Worm (Caenorhabditis elegans) whole organism, late embryonic: ENCODE measurements around the gene mrps-28.

ENCODE experiments used
- C08G9.2 ChIP-seq: sonication (generic microtip); optimal IDR thresholded peaks from 2 replicates; lab custom pipeline; 2016; ENCODE audit warnings: mild to moderate bottlenecking, missing genetic modification characterization, moderate library complexity, missing compliant biosample characterization
- C38D4.7 ChIP-seq: fragments of 200-800 bp; sonication (Bioruptor generic); optimal IDR thresholded peaks from 2 replicates; lab custom pipeline; 2018; ENCODE audit warnings: mild to moderate bottlenecking, missing genetic modification characterization, moderate library complexity, missing compliant biosample characterization
- F13H6.1 ChIP-seq: sonication (generic microtip); optimal IDR thresholded peaks from 2 replicates; lab custom pipeline; 2016; ENCODE audit warnings: missing genetic modification characterization, missing compliant biosample characterization
- K02D7.2 ChIP-seq: sonication (generic microtip); optimal IDR thresholded peaks from 2 replicates; lab custom pipeline; 2017; ENCODE audit warnings: mild to moderate bottlenecking, missing genetic modification characterization, missing compliant biosample characterization
- T23F11.4 ChIP-seq: fragments of 200-800 bp; sonication (Bioruptor generic); optimal IDR thresholded peaks from 2 replicates; lab custom pipeline; 2018; ENCODE audit warnings: mild to moderate bottlenecking, missing genetic modification characterization, missing compliant biosample characterization
- Y22D7AL.16 ChIP-seq: sonication (generic microtip); optimal IDR thresholded peaks from 2 replicates; lab custom pipeline; 2016; ENCODE audit warnings: missing genetic modification characterization, missing compliant biosample characterization
- ahr-1 ChIP-seq: sonication (generic microtip); optimal IDR thresholded peaks from 2 replicates; lab custom pipeline; 2016; ENCODE audit warnings: missing genetic modification characterization, missing compliant biosample characterization
- ama-1 ChIP-seq: fragments of 150-350 bp; optimal IDR thresholded peaks from 2 replicates; lab custom pipeline; 2014
- ceh-14 ChIP-seq: sonication (generic microtip); optimal IDR thresholded peaks from 2 replicates; lab custom pipeline; 2016; ENCODE audit warnings: missing genotype, missing genetic modification characterization, missing compliant biosample characterization
- ceh-18 ChIP-seq: sonication (generic microtip); optimal IDR thresholded peaks from 2 replicates; lab custom pipeline; 2016; ENCODE audit warnings: missing genetic modification characterization, missing compliant biosample characterization
- ceh-22 ChIP-seq: sonication (generic microtip); optimal IDR thresholded peaks from 2 replicates; lab custom pipeline; 2017; ENCODE audit warnings: missing biosample characterization, missing genetic modification characterization
- ceh-30 ChIP-seq: fragments of 150-350 bp; optimal IDR thresholded peaks from 2 replicates; lab custom pipeline; 2014; ENCODE audit warnings: missing biosample characterization, missing genetic modification characterization
- ceh-31 ChIP-seq: sonication (generic microtip); optimal IDR thresholded peaks from 2 replicates; lab custom pipeline; 2016; ENCODE audit warnings: missing genetic modification characterization, missing compliant biosample characterization
- ceh-34 ChIP-seq: sonication (generic microtip); optimal IDR thresholded peaks from 2 replicates; lab custom pipeline; 2016; ENCODE audit warnings: mild to moderate bottlenecking, missing genetic modification characterization, missing compliant biosample characterization
- ceh-45 ChIP-seq: fragments of 200-800 bp; sonication (Bioruptor generic); IDR thresholded peaks from 2 replicates; pipeline ENCODE4 v1.3.6; 2022; ENCODE audit warnings: missing genetic modification reagents, missing genetic modification characterization, missing compliant biosample characterization
- ceh-6 ChIP-seq: fragments of 200-800 bp; sonication (Bioruptor generic); optimal IDR thresholded peaks from 2 replicates; lab custom pipeline; 2018; ENCODE audit warnings: mild to moderate bottlenecking, missing genetic modification characterization, missing compliant biosample characterization
- ceh-9 ChIP-seq: sonication (generic microtip); optimal IDR thresholded peaks from 2 replicates; lab custom pipeline; 2016; ENCODE audit warnings: mild to moderate bottlenecking, missing genetic modification characterization, inconsistent platforms, missing compliant biosample characterization
- dmd-4 ChIP-seq: sonication (generic microtip); optimal IDR thresholded peaks from 2 replicates; lab custom pipeline; 2016; ENCODE audit warnings: borderline replicate concordance, missing genetic modification characterization, missing compliant biosample characterization
- dve-1 ChIP-seq: sonication (generic microtip); optimal IDR thresholded peaks from 2 replicates; lab custom pipeline; 2017; ENCODE audit warnings: antibody characterized with exemption, mild to moderate bottlenecking, missing genetic modification characterization, missing compliant biosample characterization
- elt-2 ChIP-seq: sonication (generic microtip); optimal IDR thresholded peaks from 2 replicates; lab custom pipeline; 2016; ENCODE audit warnings: missing genetic modification reagents, missing genetic modification characterization, missing compliant biosample characterization
- elt-4 ChIP-seq: sonication (generic microtip); optimal IDR thresholded peaks from 2 replicates; lab custom pipeline; 2016; ENCODE audit warnings: missing genetic modification characterization, missing compliant biosample characterization
- ets-4 ChIP-seq: sonication (generic microtip); optimal IDR thresholded peaks from 2 replicates; lab custom pipeline; 2016; ENCODE audit warnings: missing genetic modification characterization, missing compliant biosample characterization
- eyg-1 ChIP-seq: sonication (generic microtip); optimal IDR thresholded peaks from 2 replicates; lab custom pipeline; 2016; ENCODE audit warnings: missing genotype, missing genetic modification characterization, missing compliant biosample characterization
- fkh-10 ChIP-seq: fragments of 150-350 bp; optimal IDR thresholded peaks from 2 replicates; lab custom pipeline; 2014; ENCODE audit warnings: missing biosample characterization, missing genetic modification reagents, missing genetic modification characterization
- fkh-6 ChIP-seq: sonication (generic microtip); optimal IDR thresholded peaks from 2 replicates; lab custom pipeline; 2016; ENCODE audit warnings: missing genetic modification characterization, missing compliant biosample characterization
- gmeb-2 ChIP-seq: sonication (generic microtip); optimal IDR thresholded peaks from 2 replicates; lab custom pipeline; 2016; ENCODE audit warnings: missing genetic modification characterization, inconsistent platforms, missing compliant biosample characterization
- hlh-15 ChIP-seq: sonication (generic microtip); optimal IDR thresholded peaks from 2 replicates; lab custom pipeline; 2016; ENCODE audit warnings: missing genetic modification characterization, missing compliant biosample characterization
- hlh-30 ChIP-seq: sonication (generic microtip); optimal IDR thresholded peaks from 2 replicates; lab custom pipeline; 2017; ENCODE audit warnings: antibody characterized with exemption, missing genetic modification characterization, missing compliant biosample characterization; ENCODE audit not compliant: insufficient read depth
- hlh-6 ChIP-seq: sonication (generic microtip); optimal IDR thresholded peaks from 2 replicates; lab custom pipeline; 2016; ENCODE audit warnings: missing genotype, missing genetic modification characterization, missing compliant biosample characterization
- lim-6 ChIP-seq: sonication (generic microtip); optimal IDR thresholded peaks from 2 replicates; lab custom pipeline; 2016; ENCODE audit warnings: missing genetic modification characterization, missing compliant biosample characterization
- lin-11 ChIP-seq: fragments of 200-800 bp; sonication (Bioruptor generic); optimal IDR thresholded peaks from 2 replicates; lab custom pipeline; 2018; ENCODE audit warnings: mild to moderate bottlenecking, missing genetic modification characterization, missing compliant biosample characterization
- madf-2 ChIP-seq: sonication (generic microtip); optimal IDR thresholded peaks from 2 replicates; lab custom pipeline; 2017; ENCODE audit warnings: missing genetic modification characterization, missing compliant biosample characterization
- mec-3 ChIP-seq: sonication (generic microtip); optimal IDR thresholded peaks from 2 replicates; lab custom pipeline; 2016; ENCODE audit warnings: borderline replicate concordance, missing genetic modification characterization, missing compliant biosample characterization
- nfya-1 ChIP-seq: sonication (generic microtip); optimal IDR thresholded peaks from 2 replicates; lab custom pipeline; 2017; ENCODE audit warnings: missing genetic modification characterization, mild to moderate bottlenecking, missing compliant biosample characterization, antibody characterized with exemption, moderate library complexity
- nhr-11 ChIP-seq: fragments of 150-350 bp; optimal IDR thresholded peaks from 2 replicates; lab custom pipeline; 2014; ENCODE audit warnings: missing biosample characterization, missing genetic modification characterization
- nhr-232 ChIP-seq: sonication (generic microtip); optimal IDR thresholded peaks from 2 replicates; lab custom pipeline; 2016; ENCODE audit warnings: missing genetic modification characterization, missing compliant biosample characterization
- npax-4 ChIP-seq: sonication (generic microtip); optimal IDR thresholded peaks from 2 replicates; lab custom pipeline; 2016; ENCODE audit warnings: missing genetic modification characterization, missing compliant biosample characterization
- odd-2 ChIP-seq: sonication (generic microtip); optimal IDR thresholded peaks from 2 replicates; lab custom pipeline; 2017; ENCODE audit warnings: antibody characterized with exemption, mild to moderate bottlenecking, missing genetic modification characterization, missing compliant biosample characterization
- pag-3 ChIP-seq: sonication (generic microtip); optimal IDR thresholded peaks from 2 replicates; lab custom pipeline; 2016; ENCODE audit warnings: missing compliant biosample characterization, missing genetic modification characterization, borderline replicate concordance
- pat-9 ChIP-seq: fragments of 200-800 bp; sonication (Bioruptor generic); optimal IDR thresholded peaks from 2 replicates; lab custom pipeline; 2018; ENCODE audit warnings: mild to moderate bottlenecking, missing genetic modification characterization, moderate library complexity, missing compliant biosample characterization
- pax-1 ChIP-seq: fragments of 150-350 bp; optimal IDR thresholded peaks from 2 replicates; lab custom pipeline; 2014; ENCODE audit warnings: missing biosample characterization, missing genetic modification characterization
- pha-4 ChIP-seq: fragments of 150-350 bp; optimal IDR thresholded peaks from 2 replicates; lab custom pipeline; 2018; ENCODE audit warnings: missing biosample characterization, missing genetic modification reagents, missing genetic modification characterization
- pqm-1 ChIP-seq: sonication (generic microtip); optimal IDR thresholded peaks from 2 replicates; lab custom pipeline; 2016; ENCODE audit warnings: missing genetic modification characterization, missing compliant biosample characterization
- pros-1 ChIP-seq: fragments of 150-350 bp; optimal IDR thresholded peaks from 2 replicates; lab custom pipeline; 2014; ENCODE audit warnings: missing biosample characterization, missing genetic modification reagents, missing genetic modification characterization
- sdc-2 ChIP-seq: sonication (generic microtip); optimal IDR thresholded peaks from 2 replicates; lab custom pipeline; 2016; ENCODE audit warnings: missing genotype, missing genetic modification characterization, missing compliant biosample characterization
- sox-2 ChIP-seq: fragments of 200-800 bp; sonication (Bioruptor generic); IDR thresholded peaks from 2 replicates; pipeline ENCODE4 v1.3.6; 2022; ENCODE audit warnings: missing genetic modification reagents, missing genetic modification characterization, missing compliant biosample characterization
- sox-4 ChIP-seq: sonication (generic microtip); optimal IDR thresholded peaks from 2 replicates; lab custom pipeline; 2017; ENCODE audit warnings: mild to moderate bottlenecking, missing genetic modification characterization, inconsistent platforms, missing compliant biosample characterization
- syd-9 ChIP-seq: sonication (generic microtip); optimal IDR thresholded peaks from 2 replicates; lab custom pipeline; 2016; ENCODE audit warnings: mild to moderate bottlenecking, missing genetic modification characterization, moderate library complexity, missing compliant biosample characterization
- tbx-2 ChIP-seq: sonication (generic microtip); optimal IDR thresholded peaks from 2 replicates; lab custom pipeline; 2016; ENCODE audit warnings: missing genetic modification characterization, missing compliant biosample characterization
- tbx-7 ChIP-seq: sonication (generic microtip); optimal IDR thresholded peaks from 2 replicates; lab custom pipeline; 2016; ENCODE audit warnings: missing genotype, missing genetic modification characterization, missing compliant biosample characterization
- ttx-3 ChIP-seq: sonication (generic microtip); optimal IDR thresholded peaks from 2 replicates; lab custom pipeline; 2016; ENCODE audit warnings: missing genetic modification reagents, missing genetic modification characterization, missing compliant biosample characterization
- unc-42 ChIP-seq: sonication (generic microtip); optimal IDR thresholded peaks from 2 replicates; lab custom pipeline; 2016; ENCODE audit warnings: missing genotype, missing genetic modification characterization, missing compliant biosample characterization
- unc-55 ChIP-seq: sonication (generic microtip); optimal IDR thresholded peaks from 2 replicates; lab custom pipeline; 2017; ENCODE audit warnings: missing biosample characterization, missing genetic modification reagents, missing genetic modification characterization
- zip-5 ChIP-seq: sonication (generic microtip); optimal IDR thresholded peaks from 2 replicates; lab custom pipeline; 2016; ENCODE audit warnings: missing genetic modification characterization, missing compliant biosample characterization

mrps-28 gene

DNA sequence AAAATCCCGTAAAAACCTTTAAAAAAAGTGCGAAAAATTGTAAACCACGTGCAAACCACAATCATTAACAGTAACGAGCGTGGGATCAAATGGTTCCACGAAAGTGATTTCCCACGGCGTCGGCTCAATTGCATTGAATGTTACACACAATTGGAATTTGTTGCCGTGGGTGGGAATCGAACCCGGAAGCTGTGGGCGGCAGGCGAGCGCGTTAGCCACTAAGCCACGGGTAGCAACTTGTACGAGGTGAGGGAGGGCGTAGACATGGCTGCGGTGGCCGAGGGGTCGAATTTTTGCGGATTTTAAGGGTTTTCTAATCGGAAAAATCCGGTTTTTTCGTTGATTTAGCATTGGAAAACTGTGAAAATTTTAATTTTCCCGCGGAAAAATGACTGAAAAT lies 1.0 kb upstream of the mrps-28 start:
- TF ChIP-seq ama-1 (lab: Kevin White, UChicago), result no peak
- TF ChIP-seq pat-9 (tag; lab: Kevin White, UChicago), result peak; percentile 99
- TF ChIP-seq tbx-2, result peak; percentile 99
- no peak for TF ChIP-seq pax-1 (tag; lab: Kevin White, UChicago)
- TF ChIP-seq lim-6 (tag; lab: Kevin White, UChicago), result peak; percentile 93
- TF ChIP-seq lin-11, result peak; percentile 95
- peak; percentile 88 for TF ChIP-seq ets-4 (tag; lab: Kevin White, UChicago)
- peak; percentile 96 for TF ChIP-seq Y22D7AL.16 (tag; lab: Kevin White, UChicago)
- peak; percentile 97 for TF ChIP-seq ttx-3 (tag; lab: Kevin White, UChicago)
- TF ChIP-seq C08G9.2 (tag; lab: Kevin White, UChicago), result peak; percentile 91
- peak; percentile 97 for TF ChIP-seq ceh-14 (tag; lab: Kevin White, UChicago)
- TF ChIP-seq zip-5 (tag; lab: Kevin White, UChicago), result peak; percentile 86
- TF ChIP-seq ceh-31, result peak; percentile 92
- peak; percentile 72 for TF ChIP-seq hlh-30 (tag; lab: Kevin White, UChicago)
- peak; percentile 89 for TF ChIP-seq nfya-1
- TF ChIP-seq unc-55, result peak; percentile 67
- TF ChIP-seq pros-1, result peak; percentile 21
- TF ChIP-seq sox-2 (GFP tag; lab: Robert Waterston, UW), result peak; percentile 96
- peak; percentile 97 for TF ChIP-seq dve-1
- TF ChIP-seq tbx-7 (tag; lab: Kevin White, UChicago), result peak; percentile 83
- peak; percentile 96 for TF ChIP-seq npax-4 (tag; lab: Kevin White, UChicago)
- peak; percentile 98 for TF ChIP-seq K02D7.2 (tag; lab: Kevin White, UChicago)
- TF ChIP-seq madf-2, result peak; percentile 97
- peak; percentile 96 for TF ChIP-seq pqm-1 (tag; lab: Kevin White, UChicago)
- peak; percentile 99 for TF ChIP-seq hlh-6 (tag; lab: Kevin White, UChicago)
- peak; percentile 96 for TF ChIP-seq ceh-30
- peak; percentile 93 for TF ChIP-seq ahr-1
- TF ChIP-seq syd-9 (tag; lab: Kevin White, UChicago), result peak; percentile 99
- TF ChIP-seq sox-4 (tag; lab: Kevin White, UChicago), result peak; percentile 98
- TF ChIP-seq ceh-6 (GFP tag; lab: Kevin White, UChicago), result peak; percentile 98
- peak; percentile 98 for TF ChIP-seq eyg-1 (tag; lab: Kevin White, UChicago)
- peak; percentile 95 for TF ChIP-seq gmeb-2 (tag; lab: Kevin White, UChicago)
- TF ChIP-seq dmd-4 (tag; lab: Kevin White, UChicago), result peak; percentile 95
- TF ChIP-seq nhr-232 (tag; lab: Kevin White, UChicago), result peak; percentile 98
- peak; percentile 89 for TF ChIP-seq ceh-22 (tag; lab: Kevin White, UChicago)
- TF ChIP-seq elt-2 (tag; lab: Kevin White, UChicago), result peak; percentile 99
- TF ChIP-seq F13H6.1 (tag; lab: Kevin White, UChicago), result peak; percentile 95
- TF ChIP-seq fkh-10, result peak; percentile 82
- TF ChIP-seq hlh-15, result peak; percentile 94
- TF ChIP-seq C38D4.7 (GFP tag; lab: Kevin White, UChicago), result peak; percentile 96
- TF ChIP-seq unc-42 (tag; lab: Kevin White, UChicago), result peak; percentile 89
- TF ChIP-seq odd-2 (tag; lab: Kevin White, UChicago), result peak; percentile 86
- peak; percentile 96 for TF ChIP-seq fkh-6 (tag; lab: Kevin White, UChicago)
- peak; percentile 98 for TF ChIP-seq ceh-18
- peak; percentile 98 for TF ChIP-seq T23F11.4 (GFP tag; lab: Kevin White, UChicago)
- no peak for TF ChIP-seq nhr-11 (tag; lab: Kevin White, UChicago)
- peak; percentile 98 for TF ChIP-seq ceh-34 (tag; lab: Kevin White, UChicago)
- no peak for TF ChIP-seq pha-4
- peak; percentile 93 for TF ChIP-seq mec-3 (tag; lab: Kevin White, UChicago)
- peak; percentile 91 for TF ChIP-seq sdc-2
- TF ChIP-seq ceh-45 (GFP tag; lab: Robert Waterston, UW), result peak; percentile 97
- TF ChIP-seq elt-4 (tag; lab: Kevin White, UChicago), result no peak
- peak; percentile 94 for TF ChIP-seq ceh-9 (tag; lab: Kevin White, UChicago)
- TF ChIP-seq pag-3 (tag; lab: Kevin White, UChicago), result peak; percentile 99
